Fruit fly (Drosophila melanogaster) whole organism: ENCODE measurements around the gene lectin-29Ca.

Experiments used
- CG8478 ChIP-seq: fragments of >200 bp; optimal IDR thresholded peaks from 2 replicates; lab custom pipeline; 2018; ENCODE audit warnings: inconsistent platforms
- Dll ChIP-seq: fragments of >200 bp; optimal IDR thresholded peaks from 2 replicates; lab custom pipeline; 2017
- EcR ChIP-seq, 2 experiments: fragments of >200 bp; optimal IDR thresholded peaks; 2 replicates each; lab custom pipeline; 2017; ENCODE audit warnings: missing biosample characterization in 2 of 2, missing genetic modification characterization in 2 of 2, missing genetic modification reagents in 2 of 2
- pan ChIP-seq: fragments of >200 bp; optimal IDR thresholded peaks from 2 replicates; lab custom pipeline; 2017
- psq ChIP-seq: fragments of >200 bp; optimal IDR thresholded peaks from 2 replicates; lab custom pipeline; 2017
- usp ChIP-seq: fragments of >200 bp; optimal IDR thresholded peaks from 2 replicates; lab custom pipeline; 2017; ENCODE audit warnings: missing biosample characterization, missing genetic modification characterization, mixed read lengths

Gene lectin-29Ca

DNA sequence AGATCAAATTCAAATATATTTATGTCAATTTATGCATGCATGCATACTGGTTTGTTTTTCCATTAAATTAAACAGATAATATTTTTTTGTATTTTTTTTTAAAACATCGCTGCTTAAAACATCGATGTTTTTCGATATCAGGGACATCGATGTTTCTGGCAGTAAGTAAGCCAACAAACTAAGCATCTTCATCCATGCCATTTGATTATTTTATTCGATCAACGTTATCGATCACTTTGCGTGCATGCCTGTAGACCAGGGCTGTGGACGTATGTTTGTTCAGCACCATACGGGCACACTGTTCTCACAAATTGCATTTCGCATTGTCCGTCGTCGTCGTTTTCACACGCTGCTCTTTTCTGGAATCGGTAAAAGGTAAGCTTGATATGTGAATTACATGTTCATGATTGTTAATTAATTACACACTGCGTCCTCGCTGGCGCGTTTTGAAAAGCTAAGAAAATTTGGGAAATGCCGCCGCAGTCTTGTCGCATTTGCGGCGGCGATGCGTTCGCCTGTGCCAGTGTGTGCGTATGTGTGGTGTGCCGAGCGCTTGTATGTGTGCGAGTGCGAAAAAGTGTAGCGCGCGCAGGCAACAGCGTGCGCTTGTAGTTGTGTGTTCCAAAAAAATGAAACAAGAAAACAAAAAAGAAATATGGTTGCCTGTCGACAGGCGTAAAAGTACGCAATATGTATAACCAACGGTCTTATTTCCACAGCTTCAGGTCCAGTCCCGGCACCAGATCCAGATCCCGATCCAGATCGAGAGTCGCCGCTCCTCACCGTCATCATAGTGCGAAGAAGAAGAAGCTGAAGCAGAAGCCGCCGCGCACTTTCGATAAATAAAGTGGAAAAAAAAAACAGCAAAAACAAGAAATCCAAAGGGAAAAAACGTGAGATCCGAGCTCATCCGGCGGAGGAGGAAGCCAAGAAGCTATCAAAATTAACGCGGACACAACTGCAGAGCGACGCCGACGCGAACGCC, 9.5 kb upstream of the lectin-29Ca start, which contains the start of gene emb:
TSS of gene emb (plus strand) at position 288 of the 985 bp plus-strand sequence.
- TF ChIP-seq Dll (lab: Kevin White, UChicago): no peak
- TF ChIP-seq pan (lab: Kevin White, UChicago): no peak
- TF ChIP-seq psq: no peak
- TF ChIP-seq CG8478 (lab: Kevin White, UChicago): no peak
- no peak for TF ChIP-seq usp (GFP tag; lab: Kevin White, UChicago)
- TF ChIP-seq EcR (GFP tag; optimal IDR thresholded peaks at IDR 0.05; lab: Kevin White, UChicago): no peak

DNA sequence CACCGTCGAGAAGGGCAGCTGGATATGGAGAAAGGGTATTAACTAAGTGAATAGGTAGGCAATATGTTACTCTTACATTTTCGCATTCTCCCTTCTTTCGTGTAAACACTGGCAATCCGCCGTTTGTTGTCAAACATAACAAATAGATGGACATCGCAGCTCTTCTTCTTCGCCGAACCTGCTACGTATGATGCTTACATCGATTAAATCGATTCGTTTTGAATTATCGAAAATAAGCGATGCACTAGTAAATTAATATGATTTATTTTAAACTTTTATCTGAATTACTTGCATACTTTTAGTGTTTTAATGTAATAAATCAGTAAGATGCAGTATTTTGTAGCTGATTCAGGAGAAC, 8.8 kb upstream of the lectin-29Ca start, which contains the start of gene fy:
TSS of gene fy (minus strand) at position 353 of the 358 bp plus-strand sequence.
- TF ChIP-seq Dll (lab: Kevin White, UChicago): no peak
- no peak for TF ChIP-seq usp (GFP tag; lab: Kevin White, UChicago)
- no peak for TF ChIP-seq EcR (GFP tag; optimal IDR thresholded peaks at IDR 0.05; lab: Kevin White, UChicago)
- no peak for TF ChIP-seq psq
- no peak for TF ChIP-seq CG8478 (lab: Kevin White, UChicago)
- TF ChIP-seq pan (lab: Kevin White, UChicago): no peak

DNA sequence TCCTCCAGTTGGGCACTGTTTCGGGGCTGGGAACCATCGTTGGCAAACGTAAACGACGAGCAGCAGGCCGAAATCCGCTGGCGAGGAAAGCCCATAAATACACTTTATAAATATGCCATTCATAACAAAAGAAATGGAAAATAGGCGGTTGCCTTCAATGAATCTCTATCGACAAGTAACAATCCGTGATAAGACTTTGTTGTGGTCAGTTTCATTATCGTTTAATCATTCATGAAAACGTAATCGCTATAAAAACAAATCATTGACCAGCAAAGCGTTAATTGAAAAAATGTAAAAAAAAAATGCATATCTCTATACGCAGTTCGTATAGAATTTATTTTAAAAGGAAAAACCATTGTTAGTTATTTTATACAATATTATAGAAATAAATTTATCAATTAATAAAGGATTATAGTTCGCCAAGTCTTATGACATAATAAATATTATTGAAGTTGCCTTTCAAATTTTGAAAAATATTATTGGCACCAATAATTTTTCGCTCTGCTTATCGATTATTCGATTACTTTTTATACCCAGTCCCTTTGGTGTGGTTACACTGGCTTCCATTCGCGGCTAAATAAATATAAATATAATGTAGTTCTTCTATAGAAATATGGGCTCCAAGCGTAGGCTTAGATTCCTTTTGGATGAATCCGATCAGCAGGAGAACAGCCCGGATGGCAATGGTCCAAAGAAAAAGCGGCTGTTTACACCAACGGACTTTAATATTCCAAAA, 6.0 kb upstream of the lectin-29Ca start, which contains the start of gene CG31898:
TSS of gene CG31898 (plus strand) at position 559 of the 736 bp plus-strand sequence.
- TF ChIP-seq psq (no peak), Dll (lab: Kevin White, UChicago) (no peak), CG8478 (lab: Kevin White, UChicago) (no peak), usp (GFP tag; lab: Kevin White, UChicago) (no peak), EcR (GFP tag; optimal IDR thresholded peaks at IDR 0.05; lab: Kevin White, UChicago) (no peak), pan (lab: Kevin White, UChicago) (no peak)

DNA sequence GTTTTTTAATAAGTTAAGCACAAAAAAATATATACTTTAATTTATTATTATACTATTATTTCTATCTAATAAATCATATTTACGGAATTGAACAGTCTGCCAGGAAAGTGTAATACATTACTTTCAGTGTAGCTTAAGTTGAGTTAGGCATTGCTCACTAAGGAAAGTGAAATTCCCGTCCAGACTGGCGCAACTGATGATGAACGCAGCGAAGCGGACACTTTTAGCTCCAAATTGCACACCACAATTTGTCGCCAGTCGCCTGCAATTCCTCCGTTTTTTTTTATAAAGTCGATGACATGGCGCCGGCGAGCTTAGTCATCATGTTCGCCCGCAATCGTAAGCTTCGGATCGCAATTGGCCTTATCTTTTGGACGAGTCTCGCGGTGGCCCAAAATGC, 4.6 kb upstream of the lectin-29Ca start, which contains the start of gene CG13386:
TSS of gene CG13386 (plus strand) at position 301 of the 400 bp plus-strand sequence.
- TF ChIP-seq CG8478 (lab: Kevin White, UChicago): no peak
- TF ChIP-seq pan (lab: Kevin White, UChicago): no peak
- no peak for TF ChIP-seq Dll (lab: Kevin White, UChicago)
- no peak for TF ChIP-seq psq
- TF ChIP-seq usp (GFP tag; lab: Kevin White, UChicago): no peak
- TF ChIP-seq EcR (GFP tag; optimal IDR thresholded peaks at IDR 0.05; lab: Kevin White, UChicago): no peak

DNA sequence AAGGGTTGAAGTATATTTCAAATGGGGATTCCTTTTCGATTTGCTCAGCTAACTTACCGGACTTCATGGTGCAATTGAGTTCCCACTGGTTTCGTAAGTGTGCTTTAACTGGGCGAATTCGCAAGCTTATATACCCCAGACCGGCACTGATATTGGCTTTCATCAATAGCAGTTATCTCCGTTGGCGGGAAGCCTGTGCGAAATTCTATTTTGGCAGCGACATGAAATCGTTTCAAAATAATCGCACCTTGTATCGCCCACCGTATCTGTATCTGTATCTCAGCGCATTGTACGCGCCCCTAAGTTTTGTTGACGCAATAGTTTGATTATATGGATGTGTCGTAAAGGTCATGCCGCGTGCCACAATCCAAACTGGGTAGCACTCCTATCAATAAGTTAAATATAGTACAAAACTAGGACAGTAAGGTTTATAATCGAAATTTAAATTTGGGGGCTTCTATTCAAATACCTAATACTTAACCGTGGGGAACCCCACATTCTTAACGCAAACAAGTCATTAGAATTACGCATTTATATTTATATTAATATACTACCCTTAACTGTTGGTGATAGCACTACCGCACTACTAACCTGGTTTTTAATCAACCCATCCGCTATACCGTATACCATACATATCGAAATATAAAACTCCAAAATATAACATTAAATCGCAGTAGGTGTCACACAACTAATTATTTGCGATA, 2.1 kb upstream of the lectin-29Ca start, which contains the start of the genes Peritrophin-15a and CG13385:
TSS of gene Peritrophin-15a (minus strand) at position 101 of the 704 bp plus-strand sequence.
TSS of gene CG13385 (plus strand) at position 654 of the 704 bp plus-strand sequence.
- no peak for TF ChIP-seq psq
- no peak for TF ChIP-seq CG8478 (lab: Kevin White, UChicago)

DNA sequence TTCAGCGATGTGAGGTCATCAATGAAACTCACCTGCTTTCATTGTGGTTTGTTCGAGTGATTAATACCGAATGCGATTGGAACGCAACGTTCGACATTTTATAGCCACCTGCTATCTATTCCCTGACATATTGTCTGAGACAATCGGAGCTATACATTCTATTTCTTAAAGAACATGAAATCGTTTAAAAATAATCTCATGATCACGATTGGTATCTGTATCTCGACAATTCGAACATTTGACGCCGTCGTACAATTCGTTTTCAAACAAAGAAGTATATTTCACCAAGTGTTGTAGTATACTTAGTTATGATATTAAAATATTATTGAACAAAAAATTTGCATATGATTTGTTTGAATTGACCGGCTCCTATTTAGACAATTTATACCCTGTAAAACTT, 760 bp upstream of the lectin-29Ca start, which contains the start of gene Peritrophin-15b:
TSS of gene Peritrophin-15b (minus strand) at position 101 of the 400 bp plus-strand sequence.
- no peak for TF ChIP-seq psq
- no peak for TF ChIP-seq Dll (lab: Kevin White, UChicago)
- no peak for TF ChIP-seq pan (lab: Kevin White, UChicago)
- no peak for TF ChIP-seq EcR (GFP tag; optimal IDR thresholded peaks at IDR 0.05; lab: Kevin White, UChicago)
- TF ChIP-seq CG8478 (lab: Kevin White, UChicago): no peak
- no peak for TF ChIP-seq usp (GFP tag; lab: Kevin White, UChicago)

DNA sequence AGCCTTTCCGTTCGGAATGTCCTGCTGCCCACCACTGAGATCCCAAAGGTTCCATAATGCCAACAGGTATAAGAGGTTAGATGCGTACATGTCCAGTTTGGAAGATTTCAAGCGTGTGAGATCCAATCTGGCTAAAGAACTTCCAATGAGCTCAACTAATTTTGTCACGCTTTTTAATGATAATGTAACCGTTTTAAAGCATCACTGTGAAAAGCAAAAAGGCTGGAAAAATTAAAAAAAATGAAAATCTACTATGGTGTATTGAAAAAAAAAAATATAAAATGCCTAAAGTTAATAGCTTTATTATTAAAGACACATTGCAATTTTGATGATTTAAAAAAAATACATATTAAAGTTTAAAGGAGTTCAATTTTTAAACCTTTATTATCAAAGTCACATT, 958 bp downstream of the lectin-29Ca start, which contains the start of gene Acp29AB:
TSS of gene Acp29AB (minus strand) at position 101 of the 400 bp plus-strand sequence.
- TF ChIP-seq EcR (GFP tag; optimal IDR thresholded peaks at IDR 0.05; lab: Kevin White, UChicago) (no peak), pan (lab: Kevin White, UChicago) (no peak), CG8478 (lab: Kevin White, UChicago) (no peak), Dll (lab: Kevin White, UChicago) (no peak)

DNA sequence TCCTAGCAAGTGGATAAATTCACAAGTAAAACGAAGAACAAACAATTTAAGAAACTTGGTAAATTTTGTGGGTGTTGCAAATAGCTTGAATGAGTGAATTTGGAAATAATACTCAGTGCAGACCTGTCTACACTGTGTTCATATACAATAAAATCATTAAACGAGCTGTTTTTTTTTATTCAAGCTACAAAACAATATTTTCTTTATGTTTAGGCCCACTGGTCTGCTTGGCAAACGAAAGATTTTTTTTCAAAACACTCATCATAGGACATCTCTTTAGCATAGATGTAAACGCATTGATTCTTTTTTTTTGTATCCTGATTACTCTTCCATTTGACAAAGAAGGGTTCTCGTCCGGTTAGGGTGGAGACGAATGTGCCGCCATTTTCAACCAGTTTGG, 1.8 kb downstream of the lectin-29Ca start, which contains the start of gene CG42820:
TSS of gene CG42820 (minus strand) at position 101 of the 400 bp plus-strand sequence.
- no peak for TF ChIP-seq CG8478 (lab: Kevin White, UChicago)
- TF ChIP-seq pan (lab: Kevin White, UChicago): no peak
- no peak for TF ChIP-seq usp (GFP tag; lab: Kevin White, UChicago)
- no peak for TF ChIP-seq EcR (GFP tag; optimal IDR thresholded peaks at IDR 0.05; lab: Kevin White, UChicago)
- no peak for TF ChIP-seq Dll (lab: Kevin White, UChicago)
- TF ChIP-seq psq: no peak

DNA sequence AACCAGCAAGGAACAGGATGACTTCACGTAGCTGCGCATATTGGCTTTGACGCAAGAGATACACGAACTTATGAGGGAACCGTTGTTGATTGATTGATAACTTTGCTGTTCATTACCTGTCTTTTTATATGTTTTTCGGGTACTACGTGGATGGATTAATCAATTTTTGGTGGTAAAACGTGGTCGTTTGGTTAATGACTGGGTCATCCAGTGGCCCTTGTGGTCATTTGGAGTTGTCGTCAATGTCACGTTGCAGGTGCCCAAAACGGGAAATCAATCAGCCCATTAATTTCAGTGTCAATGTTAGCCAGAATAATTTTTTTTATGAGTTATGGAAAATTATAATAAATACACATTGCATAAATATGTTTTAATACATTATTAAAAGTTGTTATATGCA, 4.8 kb downstream of the lectin-29Ca start, which contains the start of gene CG42819:
TSS of gene CG42819 (minus strand) at position 101 of the 400 bp plus-strand sequence.
- TF ChIP-seq usp (GFP tag; lab: Kevin White, UChicago): no peak
- TF ChIP-seq EcR (GFP tag; optimal IDR thresholded peaks at IDR 0.05; lab: Kevin White, UChicago): no peak

DNA sequence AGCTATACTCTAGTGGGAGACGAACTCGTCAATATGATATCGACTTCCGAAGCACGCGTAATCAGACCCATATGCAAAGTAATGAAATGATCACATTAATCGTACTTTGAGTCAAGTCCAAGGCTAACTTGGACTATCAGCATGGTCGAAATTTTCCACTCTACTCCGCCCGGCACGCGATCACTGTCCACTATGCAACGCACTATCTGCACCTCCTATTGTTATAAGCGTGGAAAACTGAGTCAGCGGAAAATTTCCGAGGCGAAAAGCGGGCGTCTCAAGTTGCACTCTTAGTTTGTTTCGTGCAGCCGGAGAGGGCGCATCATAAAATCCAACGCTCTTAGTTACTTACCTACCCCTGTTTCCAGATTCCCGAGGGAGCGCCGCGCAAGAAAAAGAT, 8.2 kb downstream of the lectin-29Ca start:
- TF ChIP-seq EcR (GFP tag; optimal IDR thresholded peaks at IDR 0.05; lab: Kevin White, UChicago) (no peak), pan (lab: Kevin White, UChicago) (no peak), Dll (lab: Kevin White, UChicago) (no peak), CG8478 (lab: Kevin White, UChicago) (no peak), psq (no peak), usp (GFP tag; lab: Kevin White, UChicago) (no peak)
